Fruit fly (Drosophila melanogaster): ENCODE data around the gene CheB38a.

Gene CheB38a

DNA sequence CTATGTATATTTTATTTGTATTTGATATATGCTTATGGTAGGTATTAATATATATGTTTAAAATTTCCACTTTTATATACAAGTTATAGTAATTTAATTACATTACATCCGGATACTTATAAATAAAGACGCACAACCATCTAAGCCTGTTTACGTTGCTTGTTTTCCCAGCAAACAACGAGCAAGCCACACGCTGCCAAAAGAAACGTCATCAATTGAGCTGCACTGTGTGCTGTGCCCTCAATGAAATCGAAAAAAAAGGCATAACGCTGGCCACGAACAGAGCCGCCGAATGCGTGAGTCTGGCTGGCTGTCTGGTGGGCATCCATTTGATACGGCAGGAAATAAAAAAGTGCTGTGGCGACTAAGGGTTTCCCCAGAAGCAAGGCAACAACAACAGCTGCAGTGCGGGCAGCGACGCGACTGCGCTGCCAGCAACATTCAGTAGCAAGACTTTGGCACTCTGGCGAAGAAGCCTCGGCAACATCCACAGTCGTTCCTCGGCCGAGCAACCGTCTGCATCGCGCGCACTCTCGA lies 33.8 kb upstream of the CheB38a start, which contains the start of gene twit:
Gene twit (plus strand): TSS at position 487 of the 537 bp plus-strand sequence.
- TF ChIP-seq Snoo (tag; optimal IDR thresholded peaks at IDR 0.05) = no peak
- 0 out of 3 replicates have a peak, but pooled peaks have one; percentile 12 for TF ChIP-seq fd96Ca (GFP tag; IDR thresholded peaks at IDR 0.05)

dm6 chr2L:20851592-20851991 lies 33.3 kb upstream of the CheB38a start:
- no peak for TF ChIP-seq Ets98B (GFP tag; IDR thresholded peaks at IDR 0.05)
- TF ChIP-seq CG10348 (GFP tag; IDR thresholded peaks at IDR 0.05) = no peak
- TF ChIP-seq D1 (tag; optimal IDR thresholded peaks at IDR 0.05) = peak; percentile 58
- TF ChIP-seq CG14655 (GFP tag; optimal IDR thresholded peaks at IDR 0.05) = no peak

- TF ChIP-seq rn (GFP tag; IDR thresholded peaks at IDR 0.05) (no peak), CG4496 (GFP tag; IDR thresholded peaks at IDR 0.05) (no peak), D1 (tag; optimal IDR thresholded peaks at IDR 0.05) (no peak), CG32121 (GFP tag; IDR thresholded peaks at IDR 0.05) (no peak), CG8301 (tag; optimal IDR thresholded peaks at IDR 0.05) (no peak), CG34367 (tag; optimal IDR thresholded peaks at IDR 0.05) (no peak), Pif1A (GFP tag; optimal IDR thresholded peaks at IDR 0.05) (no peak)
Observed at dm6 chr2L:20849000-20849399, 30.7 kb upstream of the CheB38a start, which contains the start of gene CG14402. TSS of gene CG14402 (plus strand) at chr2L:20849300.

DNA sequence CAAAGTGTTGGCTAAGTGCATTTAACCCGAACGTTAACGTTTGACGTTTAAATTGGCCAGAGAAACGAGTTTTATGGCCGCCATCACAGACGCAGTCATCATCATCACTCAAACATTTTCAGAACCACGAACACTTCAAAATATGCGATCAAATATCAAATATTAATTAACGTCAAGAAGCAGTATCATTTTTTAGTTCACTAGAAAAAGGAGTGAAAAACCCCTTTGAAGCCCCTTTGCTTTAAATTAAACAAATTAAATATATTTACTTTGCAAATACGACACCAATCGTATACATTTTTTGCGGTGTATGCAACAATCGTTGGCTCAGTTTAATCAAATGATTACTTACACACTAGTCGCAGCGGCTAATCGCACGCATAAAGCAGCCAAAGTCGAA lies 26.0 kb upstream of the CheB38a start:
- TF ChIP-seq CG13204 (GFP tag; optimal IDR thresholded peaks at IDR 0.05) (no peak), rn (GFP tag; IDR thresholded peaks at IDR 0.05) (no peak), D1 (tag; optimal IDR thresholded peaks at IDR 0.05) (no peak), Snoo (tag; optimal IDR thresholded peaks at IDR 0.05) (no peak), Ets98B (GFP tag; IDR thresholded peaks at IDR 0.05) (peak; percentile 53; the same call in 1 of the 2 replicates), CG4496 (GFP tag; IDR thresholded peaks at IDR 0.05) (peak; percentile 61; the same call in 1 of the 3 replicates), gl (tag; optimal IDR thresholded peaks at IDR 0.05) (no peak), CG8301 (tag; optimal IDR thresholded peaks at IDR 0.05) (peak; percentile 49), fd96Ca (GFP tag; IDR thresholded peaks at IDR 0.05) (no peak), CG12605 (GFP tag; IDR thresholded peaks at IDR 0.05) (no peak), CG14655 (GFP tag; optimal IDR thresholded peaks at IDR 0.05) (peak; percentile 44), CG32121 (GFP tag; IDR thresholded peaks at IDR 0.05) (peak; percentile 66), CG8159 (tag; optimal IDR thresholded peaks at IDR 0.05) (no peak)

- no peak for TF ChIP-seq CG34367 (tag; optimal IDR thresholded peaks at IDR 0.05)
- no peak for TF ChIP-seq Pif1A (GFP tag; optimal IDR thresholded peaks at IDR 0.05)
- TF ChIP-seq CG8301 (tag; optimal IDR thresholded peaks at IDR 0.05) = no peak
- no peak for TF ChIP-seq CG14655 (GFP tag; optimal IDR thresholded peaks at IDR 0.05)
- TF ChIP-seq D1 (tag; optimal IDR thresholded peaks at IDR 0.05) = no peak
- no peak for TF ChIP-seq gl (tag; optimal IDR thresholded peaks at IDR 0.05)
- no peak for TF ChIP-seq CG10348 (GFP tag; IDR thresholded peaks at IDR 0.05)
- no peak for TF ChIP-seq EcR (GFP tag; optimal IDR thresholded peaks at IDR 0.05)
- TF ChIP-seq CG9948 (tag; optimal IDR thresholded peaks at IDR 0.05) = no peak
- no peak for TF ChIP-seq Snoo (tag; optimal IDR thresholded peaks at IDR 0.05)
- TF ChIP-seq CG12605 (GFP tag; IDR thresholded peaks at IDR 0.05) = no peak
- no peak; the same call in 2 of the 3 replicates for TF ChIP-seq CG4496 (GFP tag; IDR thresholded peaks at IDR 0.05)
- TF ChIP-seq Ets98B (GFP tag; IDR thresholded peaks at IDR 0.05) = no peak; the same call in 1 of the 2 replicates
- no peak for TF ChIP-seq CG13204 (GFP tag; optimal IDR thresholded peaks at IDR 0.05)
- no peak for TF ChIP-seq CG15710 (tag; optimal IDR thresholded peaks at IDR 0.05)
Observed at dm6 chr2L:20840462-20841038, 22.2 kb upstream of the CheB38a start, which contains the start of gene CG31676. TSS of gene CG31676 (plus strand) at chr2L:20840750.

dm6 chr2L:20840006-20840405 lies 21.7 kb upstream of the CheB38a start:
- TF ChIP-seq rn (GFP tag; IDR thresholded peaks at IDR 0.05) = no peak
- no peak for TF ChIP-seq CG13204 (GFP tag; optimal IDR thresholded peaks at IDR 0.05)
- TF ChIP-seq CG4496 (GFP tag; IDR thresholded peaks at IDR 0.05) = peak; percentile 56; the same call in 2 of the 3 replicates
- TF ChIP-seq CG15710 (tag; optimal IDR thresholded peaks at IDR 0.05) = no peak
- peak; percentile 53; the same call in 2 of the 3 replicates for TF ChIP-seq fd96Ca (GFP tag; IDR thresholded peaks at IDR 0.05)
- TF ChIP-seq CG10348 (GFP tag; IDR thresholded peaks at IDR 0.05) = no peak
- TF ChIP-seq D1 (tag; optimal IDR thresholded peaks at IDR 0.05) = no peak
- no peak for TF ChIP-seq CG12605 (GFP tag; IDR thresholded peaks at IDR 0.05)
- no peak for TF ChIP-seq CG8301 (tag; optimal IDR thresholded peaks at IDR 0.05)
- no peak for TF ChIP-seq CG9948 (tag; optimal IDR thresholded peaks at IDR 0.05)
- TF ChIP-seq CG17806 (tag; optimal IDR thresholded peaks at IDR 0.05) = no peak
- no peak for TF ChIP-seq CG34367 (tag; optimal IDR thresholded peaks at IDR 0.05)
- peak; percentile 72 for TF ChIP-seq CG14655 (GFP tag; optimal IDR thresholded peaks at IDR 0.05)
- peak; percentile 42 for TF ChIP-seq Pif1A (GFP tag; optimal IDR thresholded peaks at IDR 0.05)

- TF ChIP-seq CG4496 (GFP tag; IDR thresholded peaks at IDR 0.05) = no peak
- TF ChIP-seq CG10348 (GFP tag; IDR thresholded peaks at IDR 0.05) = no peak
- TF ChIP-seq Ets98B (GFP tag; IDR thresholded peaks at IDR 0.05) = no peak
- no peak for TF ChIP-seq CG8159 (tag; optimal IDR thresholded peaks at IDR 0.05)
- no peak for TF ChIP-seq rn (GFP tag; IDR thresholded peaks at IDR 0.05)
- no peak for TF ChIP-seq gl (tag; optimal IDR thresholded peaks at IDR 0.05)
- TF ChIP-seq CG15710 (tag; optimal IDR thresholded peaks at IDR 0.05) = no peak
- no peak for TF ChIP-seq fd96Ca (GFP tag; IDR thresholded peaks at IDR 0.05)
- TF ChIP-seq CG9948 (tag; optimal IDR thresholded peaks at IDR 0.05) = no peak
- no peak for TF ChIP-seq CG34367 (tag; optimal IDR thresholded peaks at IDR 0.05)
- TF ChIP-seq Snoo (tag; optimal IDR thresholded peaks at IDR 0.05) = no peak
- no peak for TF ChIP-seq D1 (tag; optimal IDR thresholded peaks at IDR 0.05)
Observed at dm6 chr2L:20837885-20838284, 19.6 kb upstream of the CheB38a start, which contains the start of gene Spn38F. TSS of gene Spn38F (minus strand) at chr2L:20837985.
